Fruit fly (Drosophila melanogaster) whole organism, embryonic: Measurements from ENCODE around the gene lectin-24Db.
A peak's percentile ranks its signal among the peaks of the same experiment; 100 is the strongest.

Source experiments
- CG10147 ChIP-seq: fragments of 200-800 bp; sonication (Bioruptor generic); optimal IDR thresholded peaks from 2 replicates; lab custom pipeline; 2019; ENCODE audit warnings: missing biosample characterization, mild to moderate bottlenecking, missing genetic modification characterization, moderate library complexity
- CG10209 ChIP-seq: fragments of 200-800 bp; sonication (Bioruptor generic); optimal IDR thresholded peaks from 3 replicates; lab custom pipeline; 2017; ENCODE audit warnings: missing biosample characterization, mild to moderate bottlenecking, missing genetic modification characterization, missing genetic modification reagents
- CG10431 ChIP-seq: fragments of 200-800 bp; sonication (Bioruptor generic); optimal IDR thresholded peaks from 3 replicates; lab custom pipeline; 2018; ENCODE audit warnings: missing biosample characterization, mild to moderate bottlenecking, missing genetic modification characterization
- CG12071 ChIP-seq: fragments of 200-800 bp; sonication (Bioruptor generic); optimal IDR thresholded peaks from 3 replicates; lab custom pipeline; 2018; ENCODE audit warnings: missing biosample characterization, mild to moderate bottlenecking, missing genetic modification characterization
- CG12219 ChIP-seq: fragments of 200-800 bp; sonication (Bioruptor generic); optimal IDR thresholded peaks from 3 replicates; lab custom pipeline; 2018; ENCODE audit warnings: missing biosample characterization, mild to moderate bottlenecking, missing genetic modification characterization
- CG12659 ChIP-seq: fragments of 200-800 bp; sonication (Bioruptor generic); optimal IDR thresholded peaks from 3 replicates; lab custom pipeline; 2017; ENCODE audit warnings: mild to moderate bottlenecking, missing biosample characterization, missing genetic modification reagents, missing genetic modification characterization
- CG13775 ChIP-seq: fragments of 200-800 bp; sonication (Bioruptor generic); optimal IDR thresholded peaks from 3 replicates; lab custom pipeline; 2017; ENCODE audit warnings: missing biosample characterization, mild to moderate bottlenecking, missing genetic modification characterization
- CG15073 ChIP-seq: fragments of 200-800 bp; sonication (Bioruptor generic); optimal IDR thresholded peaks from 2 replicates; lab custom pipeline; 2016; ENCODE audit warnings: missing biosample characterization, missing genetic modification characterization
- CG17612 ChIP-seq: fragments of 200-800 bp; sonication (Bioruptor generic); IDR thresholded peaks from 2 replicates; pipeline ENCODE4 v1.3.6; 2022; ENCODE audit warnings: missing biosample characterization, missing genetic modification characterization
- CG17912 ChIP-seq: fragments of 200-800 bp; sonication (Bioruptor generic); optimal IDR thresholded peaks from 2 replicates; lab custom pipeline; 2018; ENCODE audit warnings: missing biosample characterization, mild to moderate bottlenecking, missing genetic modification characterization
- CG1832 ChIP-seq: fragments of 200-800 bp; sonication (Bioruptor generic); optimal IDR thresholded peaks from 2 replicates; lab custom pipeline; 2017; ENCODE audit warnings: missing biosample characterization, mild to moderate bottlenecking, missing genetic modification characterization, inconsistent platforms
- CG18599 ChIP-seq: fragments of 200-800 bp; sonication (Bioruptor generic); optimal IDR thresholded peaks from 3 replicates; lab custom pipeline; 2017; ENCODE audit warnings: missing biosample characterization, missing genetic modification characterization, mild to moderate bottlenecking, moderate library complexity, missing genetic modification reagents
- CG18764 ChIP-seq: fragments of 200-800 bp; sonication (Bioruptor generic); optimal IDR thresholded peaks from 3 replicates; lab custom pipeline; 2016; ENCODE audit warnings: missing biosample characterization, missing genetic modification characterization
- CG33557 ChIP-seq: fragments of 200-800 bp; sonication (Bioruptor generic); optimal IDR thresholded peaks from 2 replicates; lab custom pipeline; 2019; ENCODE audit warnings: missing biosample characterization, mild to moderate bottlenecking, missing genetic modification characterization, moderate library complexity
- CG3726 ChIP-seq: fragments of 200-800 bp; sonication (Bioruptor generic); IDR thresholded peaks from 3 replicates; pipeline ENCODE4, ENCODE4 v1.3.6; 2022; ENCODE audit warnings: missing biosample characterization, missing genetic modification characterization
- CG3847 ChIP-seq: fragments of 200-800 bp; sonication (Bioruptor generic); IDR thresholded peaks from 2 replicates; pipeline ENCODE4 v1.3.6; 2022; ENCODE audit warnings: missing biosample characterization, missing genetic modification characterization
- CG4424 ChIP-seq: fragments of 200-800 bp; sonication (Bioruptor generic); optimal IDR thresholded peaks from 3 replicates; lab custom pipeline; 2016; ENCODE audit warnings: missing biosample characterization, missing genetic modification characterization
- CG4854 ChIP-seq: fragments of 200-800 bp; sonication (Bioruptor generic); optimal IDR thresholded peaks from 2 replicates; lab custom pipeline; 2016; ENCODE audit warnings: missing biosample characterization, missing genetic modification characterization, inconsistent platforms
- CG5953 ChIP-seq: fragments of 200-800 bp; sonication (Bioruptor generic); IDR thresholded peaks from 2 replicates; pipeline ENCODE4 v1.3.6; 2022; ENCODE audit warnings: missing biosample characterization, missing genetic modification characterization
- CG7786 ChIP-seq: fragments of 200-800 bp; sonication (Bioruptor generic); optimal IDR thresholded peaks from 2 replicates; lab custom pipeline; 2016; ENCODE audit warnings: missing biosample characterization, missing genetic modification characterization
- CG8290 ChIP-seq, 3 experiments: fragments of 200-800 bp; sonication (Bioruptor generic); optimal IDR thresholded peaks; 2 replicates each; lab custom pipeline; 2016 to 2019; ENCODE audit warnings: missing biosample characterization in 3 of 3, missing genetic modification characterization in 3 of 3, mild to moderate bottlenecking in 2 of 3, moderate library complexity in 1 of 3
- CG9437 ChIP-seq: fragments of 200-800 bp; sonication (Bioruptor generic); optimal IDR thresholded peaks from 2 replicates; lab custom pipeline; 2018; ENCODE audit warnings: missing biosample characterization, mild to moderate bottlenecking, missing genetic modification characterization
- CG9876 ChIP-seq: fragments of 200-800 bp; sonication (Bioruptor generic); optimal IDR thresholded peaks from 2 replicates; lab custom pipeline; 2016; ENCODE audit warnings: missing biosample characterization, missing genetic modification characterization
- CHES-1-like ChIP-seq: fragments of 200-800 bp; sonication (Bioruptor generic); optimal IDR thresholded peaks from 2 replicates; lab custom pipeline; 2016; ENCODE audit warnings: missing biosample characterization, missing genetic modification characterization
- Lim3 ChIP-seq: fragments of 200-800 bp; sonication (Bioruptor generic); IDR thresholded peaks from 2 replicates; pipeline ENCODE4 v1.3.6; 2022; ENCODE audit warnings: missing biosample characterization, missing genetic modification characterization
- Med ChIP-seq: fragments of 200-800 bp; sonication (Bioruptor generic); peaks from one replicate; lab custom pipeline; 2016; ENCODE audit warnings: missing biosample characterization, missing genetic modification characterization, mild to moderate bottlenecking, inconsistent platforms, moderate library complexity
- Mrtf ChIP-seq: fragments of 200-800 bp; sonication (Bioruptor generic); IDR thresholded peaks from 3 replicates; pipeline ENCODE4 v1.3.6; 2022; ENCODE audit warnings: missing biosample characterization, missing genetic modification characterization
- Sry-β ChIP-seq: fragments of 200-800 bp; sonication (Bioruptor generic); optimal IDR thresholded peaks from 2 replicates; lab custom pipeline; 2018; ENCODE audit warnings: missing biosample characterization, mild to moderate bottlenecking, missing genetic modification characterization, moderate library complexity
- al ChIP-seq: fragments of 200-800 bp; sonication (Bioruptor generic); IDR thresholded peaks from 2 replicates; pipeline ENCODE4 v1.3.6; 2022; ENCODE audit warnings: missing biosample characterization, missing genetic modification characterization
- dan ChIP-seq: fragments of 200-800 bp; sonication (Bioruptor generic); IDR thresholded peaks from 2 replicates; pipeline ENCODE4 v1.3.6; 2022; ENCODE audit warnings: missing biosample characterization, missing genetic modification characterization
- dati ChIP-seq: fragments of 200-800 bp; sonication (Bioruptor generic); IDR thresholded peaks from 2 replicates; pipeline ENCODE4 v1.3.6; 2022; ENCODE audit warnings: missing biosample characterization, missing genetic modification characterization
- fd102C ChIP-seq: fragments of 200-800 bp; sonication (Bioruptor generic); optimal IDR thresholded peaks from 2 replicates; lab custom pipeline; 2018; ENCODE audit warnings: missing biosample characterization, mild to moderate bottlenecking, missing genetic modification characterization, moderate library complexity
- fd3F ChIP-seq: fragments of 200-800 bp; sonication (Bioruptor generic); optimal IDR thresholded peaks from 2 replicates; lab custom pipeline; 2018; ENCODE audit warnings: missing biosample characterization, mild to moderate bottlenecking, missing genetic modification characterization, moderate library complexity
- nerfin-2 ChIP-seq: fragments of 200-800 bp; sonication (Bioruptor generic); IDR thresholded peaks from 2 replicates; pipeline ENCODE4 v1.3.6; 2022; ENCODE audit warnings: missing biosample characterization, missing genetic modification characterization; ENCODE audit not compliant: partially characterized antibody
- oc ChIP-seq: fragments of 200-800 bp; sonication (Bioruptor generic); optimal IDR thresholded peaks from 2 replicates; lab custom pipeline; 2018; ENCODE audit warnings: missing biosample characterization, mild to moderate bottlenecking, missing genetic modification characterization, moderate library complexity
- odd ChIP-seq: fragments of 200-800 bp; sonication (Bioruptor generic); optimal IDR thresholded peaks from 2 replicates; lab custom pipeline; 2017; ENCODE audit warnings: missing biosample characterization, mild to moderate bottlenecking, missing genetic modification characterization
- pho ChIP-seq: fragments of 200-800 bp; sonication (Bioruptor generic); optimal IDR thresholded peaks from 2 replicates; lab custom pipeline; 2016; ENCODE audit warnings: missing biosample characterization, missing genetic modification characterization
- prd ChIP-seq, 3 experiments: fragments of >200 bp in 2 of 3; fragments of 200-800 bp in 1 of 3; sonication (Bioruptor generic) in 1 of 3; optimal IDR thresholded peaks in 2 of 3; IDR thresholded peaks in 1 of 3; 2 replicates in 2 of 3; 3 replicates in 1 of 3; pipeline versions ENCODE4 v1.3.6 to Lab custom; 2017 to 2022; ENCODE audit warnings: missing biosample characterization in 1 of 3, missing genetic modification characterization in 1 of 3
- psq ChIP-seq: fragments of 200-800 bp; sonication (Bioruptor generic); optimal IDR thresholded peaks from 2 replicates; lab custom pipeline; 2017; ENCODE audit warnings: missing biosample characterization, missing genetic modification characterization
- sens ChIP-seq: fragments of 200-800 bp; sonication (Bioruptor generic); peaks from one replicate; lab custom pipeline; 2016; ENCODE audit warnings: missing biosample characterization, missing genetic modification characterization
- sob ChIP-seq: fragments of 200-800 bp; sonication (Bioruptor generic); IDR thresholded peaks from 2 replicates; pipeline ENCODE4 v1.3.6; 2022; ENCODE audit warnings: missing biosample characterization, missing genetic modification characterization
- tna ChIP-seq: fragments of 200-800 bp; sonication (Bioruptor generic); IDR thresholded peaks from 2 replicates; pipeline ENCODE4 v1.3.6; 2022; ENCODE audit warnings: missing biosample characterization, missing genetic modification characterization; ENCODE audit not compliant: partially characterized antibody
- twi ChIP-seq: fragments of 200-800 bp; optimal IDR thresholded peaks from 2 replicates; lab custom pipeline; 2019; ENCODE audit warnings: missing biosample characterization, mild to moderate bottlenecking, missing genetic modification characterization, moderate library complexity
- zfh1 ChIP-seq: fragments of 200-800 bp; sonication (Bioruptor generic); IDR thresholded peaks from 3 replicates; pipeline ENCODE4 v1.3.6; 2022; ENCODE audit warnings: missing biosample characterization, missing genetic modification characterization

The lectin-24Db gene

dm6 chr2L:4166034-4166433 lies 21.9 kb upstream of the lectin-24Db start, which contains the start of gene Or24a:
Or24a (minus strand) TSS chr2L:4166134.
- TF ChIP-seq CG4424 (GFP tag; lab: Kevin White, UChicago), result no peak
- no peak for TF ChIP-seq tna (GFP tag; lab: Robert Waterston, UW)
- TF ChIP-seq oc (tag; lab: Kevin White, UChicago), result no peak
- TF ChIP-seq prd (optimal IDR thresholded peaks at IDR 0.05; lab: Kevin White, UChicago), result no peak
- no peak for TF ChIP-seq prd (GFP tag; IDR thresholded peaks at IDR 0.05; lab: Robert Waterston, UW)
- no peak for TF ChIP-seq CG3726 (GFP tag; lab: Robert Waterston, UW)
- no peak for TF ChIP-seq fd102C (GFP tag; lab: Kevin White, UChicago)
- no peak for TF ChIP-seq CG7786 (GFP tag; lab: Kevin White, UChicago)
- no peak for TF ChIP-seq CG18599
- no peak for TF ChIP-seq CG9876 (GFP tag; lab: Kevin White, UChicago)
- no peak for TF ChIP-seq Lim3 (GFP tag; lab: Robert Waterston, UW)
- TF ChIP-seq dan, result no peak
- TF ChIP-seq CG10147 (GFP tag; lab: Kevin White, UChicago), result no peak
- no peak for TF ChIP-seq zfh1 (GFP tag; lab: Robert Waterston, UW)

- TF ChIP-seq CG17612 (GFP tag; lab: Robert Waterston, UW) (peak; percentile 96), CG8290 (GFP tag; optimal IDR thresholded peaks at IDR 0.05; lab: Kevin White, UChicago) (peak; percentile 99), CG8290 (tag; optimal IDR thresholded peaks at IDR 0.05; lab: Kevin White, UChicago) (peak in 1 of 2 experiments; percentile 86), CG12071 (GFP tag; lab: Kevin White, UChicago) (no peak)
These were observed 8.5 kb upstream of the lectin-24Db start for dm6 chr2L:4179386-4179785.

dm6 chr2L:4179960-4180359 lies 8.0 kb upstream of the lectin-24Db start:
- no peak for TF ChIP-seq CG4854 (GFP tag; lab: Kevin White, UChicago)
- peak; percentile 31; the same call in 1 of the 2 replicates for TF ChIP-seq CG5953 (GFP tag; lab: Robert Waterston, UW)
- TF ChIP-seq sens (GFP tag; lab: Kevin White, UChicago), result peak; percentile 42

- TF ChIP-seq CG12659 (GFP tag; lab: Kevin White, UChicago) (no peak), nerfin-2 (no peak), CG15073 (GFP tag; lab: Kevin White, UChicago) (no peak), CG13775 (GFP tag; lab: Kevin White, UChicago) (no peak), CG10209 (no peak), Sry-β (GFP tag; lab: Kevin White, UChicago) (no peak), odd (GFP tag; lab: Kevin White, UChicago) (no peak), CG10431 (GFP tag; lab: Kevin White, UChicago) (no peak), psq (GFP tag; lab: Kevin White, UChicago) (no peak), CG17912 (GFP tag; lab: Kevin White, UChicago) (no peak), CHES-1-like (GFP tag; lab: Kevin White, UChicago) (no peak), CG12219 (GFP tag; lab: Kevin White, UChicago) (no peak), CG33557 (GFP tag; lab: Kevin White, UChicago) (no peak), pho (GFP tag; lab: Kevin White, UChicago) (no peak), Med (GFP tag; lab: Kevin White, UChicago) (peak; percentile 82), dati (GFP tag; lab: Robert Waterston, UW) (no peak), sob (GFP tag; lab: Robert Waterston, UW) (no peak), twi (no peak), al (no peak), Mrtf (GFP tag; lab: Robert Waterston, UW) (no peak), CG18764 (GFP tag; lab: Kevin White, UChicago) (no peak), CG1832 (no peak), fd3F (no peak), CG3726 (GFP tag; lab: Robert Waterston, UW) (no peak), CG9437 (GFP tag; lab: Kevin White, UChicago) (no peak), CG3847 (GFP tag; lab: Robert Waterston, UW) (no peak)
These were observed 2.5 kb upstream of the lectin-24Db start for dm6 chr2L:4185269-4186024.
